Worm (Caenorhabditis elegans) whole organism, L1 larva: ENCODE results near the gene ptr-1.

Source experiments
- Y116A8C.19 ChIP-seq: sonication (generic microtip); optimal IDR thresholded peaks from 2 replicates; lab custom pipeline; 2016; ENCODE audit warnings: missing compliant biosample characterization, missing genetic modification characterization, borderline replicate concordance
- aly-2 ChIP-seq: fragments of 150-350 bp; optimal IDR thresholded peaks from 2 replicates; lab custom pipeline; 2014; ENCODE audit warnings: missing biosample characterization, missing genetic modification characterization
- ceh-8 ChIP-seq: fragments of 200-800 bp; sonication (Bioruptor generic); optimal IDR thresholded peaks from 2 replicates; lab custom pipeline; 2018; ENCODE audit warnings: mild to moderate bottlenecking, missing genetic modification characterization, moderate library complexity, missing compliant biosample characterization
- ceh-82 ChIP-seq, 3 experiments: fragments of 150-350 bp in 1 of 3; sonication (generic microtip) in 2 of 3; optimal IDR thresholded peaks; 2 replicates each; lab custom pipeline; 2014 to 2017; ENCODE audit warnings: missing biosample characterization in 3 of 3, missing genetic modification characterization in 3 of 3
- dpl-1 ChIP-seq, 3 experiments: fragments of 150-350 bp in 2 of 3; sonication (generic microtip) in 1 of 3; optimal IDR thresholded peaks; 2 replicates each; lab custom pipeline; 2014 to 2017; ENCODE audit warnings: missing biosample characterization in 3 of 3, missing genetic modification characterization in 3 of 3, missing genetic modification reagents in 3 of 3
- dsc-1 ChIP-seq: sonication (generic microtip); optimal IDR thresholded peaks from 2 replicates; lab custom pipeline; 2016; ENCODE audit warnings: mild to moderate bottlenecking, missing genetic modification characterization, missing compliant biosample characterization
- efl-1 ChIP-seq, 4 experiments: fragments of 150-350 bp; optimal IDR thresholded peaks in 3 of 4; peaks in 1 of 4; 1 replicate in 1 of 4; 2 replicates in 3 of 4; lab custom pipeline; 2014; ENCODE audit warnings: missing biosample characterization in 2 of 4, missing genetic modification characterization in 2 of 4, missing genetic modification reagents in 2 of 4
- egl-13 ChIP-seq: sonication (generic microtip); optimal IDR thresholded peaks from 2 replicates; lab custom pipeline; 2016; ENCODE audit warnings: missing genotype, missing genetic modification reagents, missing genetic modification characterization, missing compliant biosample characterization
- elt-3 ChIP-seq, 6 experiments: fragments of 150-350 bp in 1 of 6; sonication (generic microtip); optimal IDR thresholded peaks; 2 replicates each; lab custom pipeline; 2017 to 2018; ENCODE audit warnings: missing biosample characterization in 6 of 6, missing genetic modification characterization in 6 of 6, inconsistent platforms in 1 of 6
- ets-5 ChIP-seq: fragments of 200-800 bp; sonication (Bioruptor generic); IDR thresholded peaks from 2 replicates; pipeline ENCODE4 v1.3.6; 2022; ENCODE audit warnings: missing genetic modification characterization, missing compliant biosample characterization
- fkh-10 ChIP-seq: sonication (generic microtip); optimal IDR thresholded peaks from 2 replicates; lab custom pipeline; 2017; ENCODE audit warnings: missing biosample characterization, missing genetic modification reagents, missing genetic modification characterization
- fkh-8 ChIP-seq: sonication (generic microtip); optimal IDR thresholded peaks from 2 replicates; lab custom pipeline; 2016; ENCODE audit warnings: mild to moderate bottlenecking, missing genetic modification characterization, missing compliant biosample characterization
- irx-1 ChIP-seq: sonication (generic microtip); optimal IDR thresholded peaks from 2 replicates; lab custom pipeline; 2016; ENCODE audit warnings: missing genetic modification characterization, missing compliant biosample characterization
- isw-1 ChIP-seq: fragments of 200-800 bp; sonication (Bioruptor generic); IDR thresholded peaks from 2 replicates; pipeline ENCODE4 v1.3.6; 2022; ENCODE audit warnings: missing genetic modification characterization, missing compliant biosample characterization
- lin-14 ChIP-seq: fragments of 200-800 bp; sonication (Bioruptor generic); optimal IDR thresholded peaks from 2 replicates; lab custom pipeline; 2018; ENCODE audit warnings: mild to moderate bottlenecking, missing genetic modification characterization, moderate library complexity, missing compliant biosample characterization
- lin-35 ChIP-seq, 2 experiments: fragments of 150-350 bp; optimal IDR thresholded peaks; 2 replicates each; lab custom pipeline; 2014; ENCODE audit warnings: missing biosample characterization in 2 of 2, missing genetic modification characterization in 2 of 2, missing genetic modification reagents in 2 of 2
- lir-3 ChIP-seq: sonication (generic microtip); optimal IDR thresholded peaks from 2 replicates; lab custom pipeline; 2016; ENCODE audit warnings: mild to moderate bottlenecking, missing genetic modification characterization, moderate library complexity, missing compliant biosample characterization; ENCODE audit not compliant: poor library complexity
- lsy-2 ChIP-seq, 2 experiments: fragments of 150-350 bp; optimal IDR thresholded peaks; 2 replicates each; lab custom pipeline; 2014; ENCODE audit warnings: missing biosample characterization in 2 of 2, missing genetic modification characterization in 2 of 2
- mab-9 ChIP-seq: fragments of 200-800 bp; sonication (Bioruptor generic); IDR thresholded peaks from 2 replicates; pipeline ENCODE4 v1.3.6; 2022; ENCODE audit warnings: missing genetic modification reagents, missing genetic modification characterization, missing compliant biosample characterization
- mdl-1 ChIP-seq, 2 experiments: fragments of 150-350 bp; optimal IDR thresholded peaks; 2 replicates each; lab custom pipeline; 2014 to 2017; ENCODE audit warnings: missing biosample characterization in 2 of 2, missing genetic modification characterization in 2 of 2, inconsistent platforms in 1 of 2
- mep-1 ChIP-seq: fragments of 150-350 bp; optimal IDR thresholded peaks from 2 replicates; lab custom pipeline; 2014; ENCODE audit warnings: missing biosample characterization, missing genetic modification characterization
- nhr-11 ChIP-seq: fragments of 150-350 bp; optimal IDR thresholded peaks from 2 replicates; lab custom pipeline; 2014; ENCODE audit warnings: missing biosample characterization, missing genetic modification characterization
- nhr-12 ChIP-seq: sonication (generic microtip); optimal IDR thresholded peaks from 2 replicates; lab custom pipeline; 2017; ENCODE audit warnings: missing biosample characterization, missing genetic modification characterization
- nhr-20 ChIP-seq: sonication (generic microtip); optimal IDR thresholded peaks from 2 replicates; lab custom pipeline; 2016; ENCODE audit warnings: mild to moderate bottlenecking, missing genetic modification characterization, missing compliant biosample characterization
- nhr-47 ChIP-seq: sonication (generic microtip); optimal IDR thresholded peaks from 2 replicates; lab custom pipeline; 2016; ENCODE audit warnings: mild to moderate bottlenecking, missing genetic modification characterization, moderate library complexity, missing compliant biosample characterization
- nhr-71 ChIP-seq: sonication (generic microtip); optimal IDR thresholded peaks from 2 replicates; lab custom pipeline; 2016; ENCODE audit warnings: mild to moderate bottlenecking, missing genetic modification characterization, moderate library complexity, missing compliant biosample characterization
- nhr-76 ChIP-seq: sonication (generic microtip); optimal IDR thresholded peaks from 2 replicates; lab custom pipeline; 2017; ENCODE audit warnings: missing biosample characterization, missing genetic modification characterization
- nhr-85 ChIP-seq: sonication (generic microtip); peaks from one replicate; lab custom pipeline; 2016; ENCODE audit warnings: missing genetic modification characterization, inconsistent platforms, missing compliant biosample characterization
- pag-3 ChIP-seq: sonication (generic microtip); optimal IDR thresholded peaks from 2 replicates; lab custom pipeline; 2017; ENCODE audit warnings: missing genetic modification characterization, mild to moderate bottlenecking, missing compliant biosample characterization, antibody characterized with exemption, borderline replicate concordance; ENCODE audit not compliant: insufficient read depth
- pax-3 ChIP-seq: fragments of 200-800 bp; sonication (Bioruptor generic); optimal IDR thresholded peaks from 2 replicates; lab custom pipeline; 2018; ENCODE audit warnings: mild to moderate bottlenecking, missing genetic modification characterization, moderate library complexity, missing compliant biosample characterization
- pqm-1 ChIP-seq: sonication (generic microtip); optimal IDR thresholded peaks from 3 replicates; lab custom pipeline; 2017; ENCODE audit warnings: missing biosample characterization, missing genetic modification characterization
- skn-1 ChIP-seq: fragments of 150-350 bp; optimal IDR thresholded peaks from 2 replicates; lab custom pipeline; 2014; ENCODE audit warnings: missing biosample characterization, missing genetic modification characterization
- snpc-4 ChIP-seq: fragments of 150-350 bp; optimal IDR thresholded peaks from 2 replicates; lab custom pipeline; 2014; ENCODE audit warnings: missing biosample characterization, missing genetic modification characterization
- sox-4 ChIP-seq: sonication (generic microtip); optimal IDR thresholded peaks from 2 replicates; lab custom pipeline; 2016; ENCODE audit warnings: missing genetic modification characterization, missing compliant biosample characterization
- sptf-1 ChIP-seq: fragments of 150-350 bp; optimal IDR thresholded peaks from 2 replicates; lab custom pipeline; 2014; ENCODE audit warnings: missing biosample characterization, missing genetic modification characterization
- sup-37 ChIP-seq: fragments of 200-800 bp; sonication (Bioruptor generic); optimal IDR thresholded peaks from 2 replicates; lab custom pipeline; 2018; ENCODE audit warnings: mild to moderate bottlenecking, missing genetic modification characterization, missing compliant biosample characterization
- swsn-7 ChIP-seq: sonication (generic microtip); optimal IDR thresholded peaks from 2 replicates; lab custom pipeline; 2016; ENCODE audit warnings: missing genetic modification characterization, missing compliant biosample characterization
- unc-130 ChIP-seq: fragments of 150-350 bp; optimal IDR thresholded peaks from 2 replicates; lab custom pipeline; 2017; ENCODE audit warnings: missing biosample characterization, missing genetic modification characterization, inconsistent platforms
- unc-30 ChIP-seq: sonication (generic microtip); optimal IDR thresholded peaks from 2 replicates; lab custom pipeline; 2017; ENCODE audit warnings: missing biosample characterization, missing genetic modification characterization
- zag-1 ChIP-seq: fragments of 150-350 bp; optimal IDR thresholded peaks from 2 replicates; lab custom pipeline; 2014; ENCODE audit warnings: missing biosample characterization, missing genetic modification characterization
- ztf-11 ChIP-seq, 2 experiments: sonication (generic microtip); optimal IDR thresholded peaks; 2 replicates each; lab custom pipeline; 2016 to 2017; ENCODE audit warnings: missing genetic modification characterization in 2 of 2, missing biosample characterization in 1 of 2, missing compliant biosample characterization in 1 of 2

The ptr-1 gene

DNA sequence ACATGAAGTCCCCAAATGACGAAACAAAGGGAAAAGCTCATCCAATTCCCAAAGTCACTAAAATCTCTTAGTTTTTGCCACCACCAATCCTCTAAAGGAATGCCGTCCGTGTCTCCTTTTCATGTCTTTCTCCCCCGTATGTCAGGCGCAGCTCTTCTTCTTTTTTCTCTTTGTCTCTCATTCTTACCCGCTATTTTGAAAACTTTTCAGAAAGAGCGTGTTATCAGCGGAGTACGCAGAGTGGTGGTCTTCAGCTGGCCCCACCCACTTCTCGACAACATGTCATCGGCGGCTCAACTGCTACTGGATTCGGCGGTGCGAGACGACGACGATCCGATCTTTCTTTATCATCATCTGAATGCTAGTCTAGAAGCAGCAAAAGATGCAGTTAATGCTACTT is 9.9 kb upstream of the ptr-1 start, which contains the start of gene sphr-1:
TSS of gene sphr-1 (plus strand) at position 205 of the 400 bp plus-strand sequence.
- TF ChIP-seq lin-14 (GFP tag; lab: Kevin White, UChicago): peak; percentile 61
- no peak for TF ChIP-seq nhr-85 (tag; lab: Kevin White, UChicago)
- peak; percentile 1 to 55 for TF ChIP-seq efl-1 (optimal IDR thresholded peaks at IDR 0.05; lab: Kevin White, UChicago)
- TF ChIP-seq efl-1 (GFP tag; optimal IDR thresholded peaks at IDR 0.05 in 1 of 2; lab: Kevin White, UChicago): no peak
- TF ChIP-seq nhr-71 (tag; lab: Kevin White, UChicago): peak; percentile 15

- TF ChIP-seq isw-1 (GFP tag; lab: Robert Waterston, UW) (no peak), fkh-8 (tag; lab: Kevin White, UChicago) (peak; percentile 68), fkh-10 (GFP tag; lab: Kevin White, UChicago) (peak; percentile 14), lin-35 (GFP tag; optimal IDR thresholded peaks at IDR 0.05; lab: Kevin White, UChicago) (no peak), dsc-1 (tag; lab: Kevin White, UChicago) (peak; percentile 92), ceh-8 (GFP tag; lab: Kevin White, UChicago) (no peak), lin-14 (GFP tag; lab: Kevin White, UChicago) (peak; percentile 3), ets-5 (GFP tag; lab: Robert Waterston, UW) (no peak), egl-13 (tag; lab: Kevin White, UChicago) (peak; percentile 61), elt-3 (tag; optimal IDR thresholded peaks at IDR 0.05; lab: Kevin White, UChicago) (no peak), nhr-76 (no peak), nhr-71 (tag; lab: Kevin White, UChicago) (peak; percentile 29), irx-1 (no peak), sup-37 (GFP tag; lab: Kevin White, UChicago) (no peak), nhr-11 (tag; lab: Kevin White, UChicago) (no peak), pax-3 (tag; lab: Kevin White, UChicago) (peak; percentile 59), nhr-47 (tag; lab: Kevin White, UChicago) (peak; percentile 42), Y116A8C.19 (tag; lab: Kevin White, UChicago) (no peak), skn-1 (tag; lab: Kevin White, UChicago) (no peak), nhr-20 (no peak), pqm-1 (tag; lab: Kevin White, UChicago) (no peak), sptf-1 (no peak), mab-9 (no peak), nhr-12 (no peak), ztf-11 (tag; optimal IDR thresholded peaks at IDR 0.05; lab: Kevin White, UChicago) (no peak), dpl-1 (GFP tag; optimal IDR thresholded peaks at IDR 0.05; lab: Kevin White, UChicago) (no peak), unc-30 (tag; lab: Kevin White, UChicago) (no peak), lsy-2 (tag; optimal IDR thresholded peaks at IDR 0.05; lab: Kevin White, UChicago) (no peak), sox-4 (peak; percentile 48), efl-1 (optimal IDR thresholded peaks at IDR 0.05; lab: Kevin White, UChicago) (no peak), efl-1 (GFP tag; optimal IDR thresholded peaks at IDR 0.05 in 1 of 2; lab: Kevin White, UChicago) (peak in 1 of 2 experiments; percentile 59)
These were observed 4.5 kb upstream of the ptr-1 start for ce11 chrV:9186028-9186427.

- TF ChIP-seq dsc-1 (tag; lab: Kevin White, UChicago) (peak; percentile 98), ceh-82 (tag; optimal IDR thresholded peaks at IDR 0.05; lab: Kevin White, UChicago) (no peak), nhr-47 (tag; lab: Kevin White, UChicago) (peak; percentile 1), lin-14 (GFP tag; lab: Kevin White, UChicago) (peak; percentile 26), fkh-8 (tag; lab: Kevin White, UChicago) (peak; percentile 3), pax-3 (tag; lab: Kevin White, UChicago) (peak; percentile 22)
- TF ChIP-seq, all 84 proteins: peak for 5
These were observed 2.4 kb upstream of the ptr-1 start for ce11 chrV:9183718-9184441.

ce11 chrV:9175218-9175837 is 6.2 kb downstream of the ptr-1 start, which contains the start of gene spas-1:
Gene spas-1 (plus strand): TSS chrV:9175789.
- TF ChIP-seq lir-3 (tag; lab: Kevin White, UChicago) (peak; percentile 66), nhr-11 (tag; lab: Kevin White, UChicago) (peak; percentile 84), lin-14 (GFP tag; lab: Kevin White, UChicago) (peak; percentile 92), nhr-85 (tag; lab: Kevin White, UChicago) (peak; percentile 95), nhr-20 (peak; percentile 97), snpc-4 (tag; lab: Kevin White, UChicago) (peak; percentile 91), zag-1 (tag; lab: Kevin White, UChicago) (no peak), lsy-2 (tag; optimal IDR thresholded peaks at IDR 0.05; lab: Kevin White, UChicago) (peak; percentile 92 to 93), mep-1 (tag; lab: Kevin White, UChicago) (peak; percentile 98), nhr-12 (no peak), nhr-76 (no peak), swsn-7 (tag; lab: Kevin White, UChicago) (peak; percentile 92), aly-2 (tag; lab: Kevin White, UChicago) (peak; percentile 66), unc-130 (tag; lab: Kevin White, UChicago) (peak; percentile 88), skn-1 (tag; lab: Kevin White, UChicago) (peak; percentile 88), pag-3 (peak; percentile 19), mdl-1 (tag; optimal IDR thresholded peaks at IDR 0.05; lab: Kevin White, UChicago) (peak in 1 of 2 experiments; percentile 79)
